Fruit fly (Drosophila melanogaster): ENCODE measurements around the gene Mpp6.

Mpp6 gene

dm6 chr2L:21179615-21180031, 23.5 kb downstream of the Mpp6 start, which contains the start of the genes bur and Mcm10 (continued):
- TF ChIP-seq CG7839 (tag; optimal IDR thresholded peaks at IDR 0.05) (no peak), CG12104 (GFP tag; optimal IDR thresholded peaks at IDR 0.05) (peak; percentile 25), pita (GFP tag; optimal IDR thresholded peaks at IDR 0.05) (no peak), unc-4 (GFP tag; IDR thresholded peaks at IDR 0.05; ENCODE audit: partially characterized antibody) (no peak), tna (GFP tag; IDR thresholded peaks at IDR 0.05; ENCODE audit: partially characterized antibody) (no peak), H15 (GFP tag; IDR thresholded peaks at IDR 0.05) (no peak), CG10979 (tag; optimal IDR thresholded peaks at IDR 0.05) (peak; percentile 11), HmgZ (tag; optimal IDR thresholded peaks at IDR 0.05) (no peak), sd (tag; optimal IDR thresholded peaks at IDR 0.05) (no peak), CG9932 (GFP tag; IDR thresholded peaks at IDR 0.05) (no peak), Drgx (GFP tag; IDR thresholded peaks at IDR 0.05) (no peak), B-H2 (GFP tag; optimal IDR thresholded peaks at IDR 0.05) (no peak), CkIIα-i1 (GFP tag; IDR thresholded peaks at IDR 0.05) (no peak), CG8281 (tag; optimal IDR thresholded peaks at IDR 0.05) (no peak), CG2116 (GFP tag; optimal IDR thresholded peaks at IDR 0.05) (peak; percentile 52), Xrp1 (GFP tag; IDR thresholded peaks at IDR 0.05) (no peak), CG34422 (GFP tag; IDR thresholded peaks at IDR 0.05) (no peak), Ravus (GFP tag; IDR thresholded peaks at IDR 0.05) (no peak), Elba2 (GFP tag; optimal IDR thresholded peaks at IDR 0.05) (peak; percentile 78), gfzf (GFP tag; optimal IDR thresholded peaks at IDR 0.05) (peak; percentile 69), kay (GFP tag; optimal IDR thresholded peaks at IDR 0.05) (peak; percentile 21), CG10267 (tag; optimal IDR thresholded peaks at IDR 0.05) (peak; percentile 98), CG3838 (GFP tag; optimal IDR thresholded peaks at IDR 0.05) (no peak), pan (optimal IDR thresholded peaks at IDR 0.05) (no peak), pan (GFP tag; optimal IDR thresholded peaks at IDR 0.05 in 1 of 2, IDR thresholded peaks at IDR 0.05 in 1 of 2) (no peak), ara (GFP tag; IDR thresholded peaks at IDR 0.05) (no peak), CG15514 (GFP tag; optimal IDR thresholded peaks at IDR 0.05) (peak; percentile 82), slou (GFP tag; optimal IDR thresholded peaks at IDR 0.05) (no peak), tll (GFP tag; optimal IDR thresholded peaks at IDR 0.05) (peak in 1 of 2 experiments; percentile 97), Ets97D (GFP tag; optimal IDR thresholded peaks at IDR 0.05) (peak; percentile 40), CG1024 (GFP tag; IDR thresholded peaks at IDR 0.05) (no peak), CG7271 (tag; optimal IDR thresholded peaks at IDR 0.05) (peak; percentile 16), wor (GFP tag; IDR thresholded peaks at IDR 0.05) (no peak), row (GFP tag; IDR thresholded peaks at IDR 0.05) (no peak), B-H1 (GFP tag; IDR thresholded peaks at IDR 0.05) (no peak), dan (GFP tag; IDR thresholded peaks at IDR 0.05) (no peak), Sin3A (optimal IDR thresholded peaks at IDR 0.05) (peak; percentile 18), BEAF-32 (GFP tag; optimal IDR thresholded peaks at IDR 0.05) (peak; percentile 28), CG15696 (tag; optimal IDR thresholded peaks at IDR 0.05) (no peak), hkb (optimal IDR thresholded peaks at IDR 0.05) (peak; percentile 40), hkb (GFP tag; IDR thresholded peaks at IDR 0.05) (no peak), CG7745 (tag; optimal IDR thresholded peaks at IDR 0.05) (no peak), E2f1 (GFP tag; IDR thresholded peaks at IDR 0.05) (peak; percentile 41; the same call in 1 of the 2 replicates), gt (GFP tag; IDR thresholded peaks at IDR 0.05) (no peak), aop (GFP tag; IDR thresholded peaks at IDR 0.05) (no peak), MESR4 (GFP tag; optimal IDR thresholded peaks at IDR 0.05) (no peak), CG5180 (GFP tag; optimal IDR thresholded peaks at IDR 0.05) (no peak), chinmo (GFP tag; IDR thresholded peaks at IDR 0.05; ENCODE audit: partially characterized antibody) (0 out of 4 replicates have a peak, but pooled peaks have one; percentile 7), usp (GFP tag; optimal IDR thresholded peaks at IDR 0.05) (no peak), Gsc (GFP tag; IDR thresholded peaks at IDR 0.05) (no peak), CG10431 (GFP tag; optimal IDR thresholded peaks at IDR 0.05) (no peak), CG4854 (GFP tag; optimal IDR thresholded peaks at IDR 0.05) (no peak)
